Worm (Caenorhabditis elegans): ENCODE measurements around the gene pitr-2.

ce11 chrV:9127773-9128172 is 9.7 kb downstream of the pitr-2 start, which contains the start of gene F21C10.3:
- TF ChIP-seq mdl-1 (tag; optimal IDR thresholded peaks at IDR 0.05) (no peak), ceh-82 (tag; optimal IDR thresholded peaks at IDR 0.05) (no peak), snpc-4 (tag; optimal IDR thresholded peaks at IDR 0.05) (no peak), aly-2 (tag; optimal IDR thresholded peaks at IDR 0.05) (no peak), lin-11 (tag; optimal IDR thresholded peaks at IDR 0.05) (no peak), egl-27 (tag; optimal IDR thresholded peaks at IDR 0.05) (no peak), zag-1 (tag; optimal IDR thresholded peaks at IDR 0.05) (no peak)

All from whole organism, L2 larva.